Worm (Caenorhabditis elegans): ENCODE results near the gene K01C8.2.
A peak's percentile ranks its signal among the peaks of the same experiment; 100 is the strongest.

Gene K01C8.2

ce11 chrII:8276057-8276456 lies 6.8 kb upstream of the K01C8.2 start, which contains the start of the genes gei-14 and slc-25A32 (continued):
- peak; percentile 92 for TF ChIP-seq F33H1.4 (GFP tag; IDR thresholded peaks at IDR 0.05)
- TF ChIP-seq chd-7 (tag; optimal IDR thresholded peaks at IDR 0.05): no peak
- peak; percentile 43 for TF ChIP-seq athp-1 (tag; optimal IDR thresholded peaks at IDR 0.05)
- TF ChIP-seq unc-130 (GFP tag; optimal IDR thresholded peaks at IDR 0.05): no peak
- no peak for TF ChIP-seq K12H6.12 (tag; optimal IDR thresholded peaks at IDR 0.05)
- TF ChIP-seq Y53G8AR.9 (GFP tag; conservative IDR thresholded peaks at IDR 0.05): 0 out of 2 replicates have a peak, but pooled peaks have one; percentile 16
- TF ChIP-seq B0336.3 (GFP tag; IDR thresholded peaks at IDR 0.05): 0 out of 2 replicates have a peak, but pooled peaks have one; percentile 39
- peak; percentile 84 for TF ChIP-seq madf-8 (GFP tag; conservative IDR thresholded peaks at IDR 0.05)
- no peak for TF ChIP-seq F22D6.2 (tag; optimal IDR thresholded peaks at IDR 0.05)
- TF ChIP-seq lin-54 (GFP tag; optimal IDR thresholded peaks at IDR 0.05): peak; percentile 97
- no peak for TF ChIP-seq bed-2 (GFP tag; IDR thresholded peaks at IDR 0.05)
- TF ChIP-seq hmg-1.2 (GFP tag; IDR thresholded peaks at IDR 0.05): peak; percentile 36
- no peak for TF ChIP-seq akir-1 (GFP tag; optimal IDR thresholded peaks at IDR 0.05)
- TF ChIP-seq D2030.7 (GFP tag; IDR thresholded peaks at IDR 0.05): peak; percentile 58
- no peak for TF ChIP-seq nhr-90 (tag; optimal IDR thresholded peaks at IDR 0.05)
- no peak for TF ChIP-seq ama-1 (optimal IDR thresholded peaks at IDR 0.05)
- TF ChIP-seq ama-1 (GFP tag; optimal IDR thresholded peaks at IDR 0.05): no peak
- peak; percentile 73 for TF ChIP-seq him-1 (tag; optimal IDR thresholded peaks at IDR 0.05)
- TF ChIP-seq snpc-4 (GFP tag; optimal IDR thresholded peaks at IDR 0.05): no peak
- peak in 3 of 4 experiments; percentile 22 to 47 (median 29) for TF ChIP-seq snpc-4 (tag; optimal IDR thresholded peaks at IDR 0.05)
- TF ChIP-seq pha-4 (tag; optimal IDR thresholded peaks at IDR 0.05): no peak
- no peak for TF ChIP-seq hmg-20 (GFP tag; IDR thresholded peaks at IDR 0.05)
- no peak for TF ChIP-seq F10E7.11 (tag; optimal IDR thresholded peaks at IDR 0.05)
- TF ChIP-seq snpc-3.4 (tag; optimal IDR thresholded peaks at IDR 0.05): peak; percentile 92
- no peak for TF ChIP-seq atf-7 (tag; optimal IDR thresholded peaks at IDR 0.05)
- TF ChIP-seq dox-1 (GFP tag; IDR thresholded peaks at IDR 0.05): peak; percentile 73
- TF ChIP-seq T07F8.4 (tag; optimal IDR thresholded peaks at IDR 0.05): no peak
- no peak for TF ChIP-seq ztf-3 (GFP tag; optimal IDR thresholded peaks at IDR 0.05)
- TF ChIP-seq Y67H2A.10 (GFP tag; conservative IDR thresholded peaks at IDR 0.05): no peak
- TF ChIP-seq mel-28 (tag; optimal IDR thresholded peaks at IDR 0.05; ENCODE audit: borderline replicate concordance): no peak
- no peak for TF ChIP-seq nhr-179 (tag; optimal IDR thresholded peaks at IDR 0.05)
- no peak for TF ChIP-seq aptf-2 (GFP tag; conservative IDR thresholded peaks at IDR 0.05)
- no peak for TF ChIP-seq aptf-3 (GFP tag; IDR thresholded peaks at IDR 0.05)
- TF ChIP-seq lin-26 (GFP tag; IDR thresholded peaks at IDR 0.05): no peak
- TF ChIP-seq attf-5 (GFP tag; optimal IDR thresholded peaks at IDR 0.05): no peak
- TF ChIP-seq T26A5.8 (tag; optimal IDR thresholded peaks at IDR 0.05): no peak
- no peak for TF ChIP-seq mes-4 (tag; optimal IDR thresholded peaks at IDR 0.05)
- no peak for TF ChIP-seq rec-8 (tag; optimal IDR thresholded peaks at IDR 0.05)
- TF ChIP-seq hsf-1 (GFP tag; IDR thresholded peaks at IDR 0.05): peak; percentile 64; the same call in 1 of the 2 replicates
- no peak for TF ChIP-seq lag-1 (GFP tag; IDR thresholded peaks at IDR 0.05)
- peak; percentile 35 for TF ChIP-seq tbp1 (GFP tag; optimal IDR thresholded peaks at IDR 0.05)
- TF ChIP-seq dpff-1 (tag; optimal IDR thresholded peaks at IDR 0.05): no peak
- peak; percentile 95 for TF ChIP-seq madf-6 (GFP tag; IDR thresholded peaks at IDR 0.05)
- no peak for TF ChIP-seq let-607 (tag; optimal IDR thresholded peaks at IDR 0.05)
- peak; percentile 90 for TF ChIP-seq F49E8.2 (tag; optimal IDR thresholded peaks at IDR 0.05; ENCODE audit: insufficient read depth)
- peak; percentile 69 for TF ChIP-seq ekl-4 (GFP tag; IDR thresholded peaks at IDR 0.05)
- no peak for TF ChIP-seq gei-17 (GFP tag; optimal IDR thresholded peaks at IDR 0.05)
- TF ChIP-seq B0261.1 (tag; optimal IDR thresholded peaks at IDR 0.05): no peak
- peak; percentile 88 for TF ChIP-seq B0019.2 (GFP tag; conservative IDR thresholded peaks at IDR 0.05)

Measured in whole organism, young adult.